Fruit fly (Drosophila melanogaster) whole organism: ENCODE data around the gene CHOp24.

Experiments
- CG8478 ChIP-seq: fragments of >200 bp; optimal IDR thresholded peaks from 2 replicates; lab custom pipeline; 2018; ENCODE audit warnings: inconsistent platforms
- Dll ChIP-seq: fragments of >200 bp; optimal IDR thresholded peaks from 2 replicates; lab custom pipeline; 2017
- pan ChIP-seq: fragments of >200 bp; optimal IDR thresholded peaks from 2 replicates; lab custom pipeline; 2017
- psq ChIP-seq: fragments of >200 bp; optimal IDR thresholded peaks from 2 replicates; lab custom pipeline; 2017

- no peak for TF ChIP-seq Dll
- no peak for TF ChIP-seq psq (lab: Kevin White, UChicago)
- no peak for TF ChIP-seq CG8478 (lab: Kevin White, UChicago)
- TF ChIP-seq pan (lab: Kevin White, UChicago): no peak
These were observed 6.7 kb upstream of the CHOp24 start for dm6 chrX:4534002-4534401.
